Fruit fly (Drosophila melanogaster): ENCODE data around the gene CG2260.

The CG2260 gene

dm6 chrX:8143537-8143936 is 22.6 kb upstream of the CG2260 start, which contains the start of gene CG17982 (continued):
- TF ChIP-seq kni (GFP tag; optimal IDR thresholded peaks at IDR 0.05) = peak; percentile 75
- peak; percentile 84 for TF ChIP-seq az2 (GFP tag; optimal IDR thresholded peaks at IDR 0.05)
- no peak for TF ChIP-seq zen2 (GFP tag; IDR thresholded peaks at IDR 0.05; ENCODE audit: partially characterized antibody)
- TF ChIP-seq CG7786 (GFP tag; optimal IDR thresholded peaks at IDR 0.05) = peak; percentile 87
- TF ChIP-seq CG16863 (GFP tag; optimal IDR thresholded peaks at IDR 0.05) = peak; percentile 80
- TF ChIP-seq mam (GFP tag; optimal IDR thresholded peaks at IDR 0.05) = peak; percentile 90
- peak; percentile 70 for TF ChIP-seq CG7987 (GFP tag; optimal IDR thresholded peaks at IDR 0.05)
- no peak for TF ChIP-seq ftz-f1 (GFP tag; optimal IDR thresholded peaks at IDR 0.05)
- TF ChIP-seq HHEX (GFP tag; optimal IDR thresholded peaks at IDR 0.05) = peak; percentile 76
- peak; percentile 88 for TF ChIP-seq Xbp1 (GFP tag; optimal IDR thresholded peaks at IDR 0.05)
- TF ChIP-seq vfl (GFP tag; optimal IDR thresholded peaks at IDR 0.05) = peak; percentile 80
- peak; percentile 32 for TF ChIP-seq Usf (GFP tag; optimal IDR thresholded peaks at IDR 0.05)
- TF ChIP-seq Blimp-1 (GFP tag; optimal IDR thresholded peaks at IDR 0.05) = no peak
- TF ChIP-seq CkIIα-i1 (GFP tag; IDR thresholded peaks at IDR 0.05) = no peak
- TF ChIP-seq CG8281 (tag; optimal IDR thresholded peaks at IDR 0.05) = peak; percentile 71
- peak; percentile 40 for TF ChIP-seq ash1 (GFP tag; optimal IDR thresholded peaks at IDR 0.05)
- TF ChIP-seq CG18599 (GFP tag; optimal IDR thresholded peaks at IDR 0.05) = peak; percentile 87
- TF ChIP-seq CG34376 (GFP tag; optimal IDR thresholded peaks at IDR 0.05) = peak; percentile 79
- no peak for TF ChIP-seq CG4360 (GFP tag; IDR thresholded peaks at IDR 0.05)
- no peak for TF ChIP-seq vnd (GFP tag; IDR thresholded peaks at IDR 0.05; ENCODE audit: partially characterized antibody)
- peak; percentile 80 for TF ChIP-seq wdn (GFP tag; IDR thresholded peaks at IDR 0.05)
- TF ChIP-seq CG14667 (GFP tag; IDR thresholded peaks at IDR 0.05) = peak; percentile 44
- no peak for TF ChIP-seq CG2129 (GFP tag; IDR thresholded peaks at IDR 0.05; ENCODE audit: partially characterized antibody)
- no peak for TF ChIP-seq grn (GFP tag; optimal IDR thresholded peaks at IDR 0.05)
- peak; percentile 98 for TF ChIP-seq Med (GFP tag)
- no peak for TF ChIP-seq CG9797 (GFP tag; optimal IDR thresholded peaks at IDR 0.05)
- TF ChIP-seq HLH4C (GFP tag; IDR thresholded peaks at IDR 0.05; ENCODE audit: partially characterized antibody) = no peak
- peak; percentile 89 for TF ChIP-seq CG15269 (tag; optimal IDR thresholded peaks at IDR 0.05)
- TF ChIP-seq onecut (GFP tag; IDR thresholded peaks at IDR 0.05) = peak; percentile 65
- TF ChIP-seq CG14014 (GFP tag; IDR thresholded peaks at IDR 0.05) = peak; percentile 84
- TF ChIP-seq YL-1 (GFP tag; optimal IDR thresholded peaks at IDR 0.05) = peak; percentile 79
- peak; percentile 80 for TF ChIP-seq dmrt11E (tag; optimal IDR thresholded peaks at IDR 0.05)
- no peak for TF ChIP-seq sna (GFP tag; IDR thresholded peaks at IDR 0.05; ENCODE audit: partially characterized antibody)
- peak; percentile 62 for TF ChIP-seq sd (tag; optimal IDR thresholded peaks at IDR 0.05)
- TF ChIP-seq CG3726 (GFP tag; IDR thresholded peaks at IDR 0.05) = peak; percentile 68; the same call in 1 of the 3 replicates
- TF ChIP-seq CG14441 (GFP tag; IDR thresholded peaks at IDR 0.05) = peak; percentile 80
- TF ChIP-seq CG5180 (GFP tag; optimal IDR thresholded peaks at IDR 0.05) = peak; percentile 46
- TF ChIP-seq wek (GFP tag; optimal IDR thresholded peaks at IDR 0.05) = peak; percentile 35
- no peak for TF ChIP-seq tna (GFP tag; IDR thresholded peaks at IDR 0.05; ENCODE audit: partially characterized antibody)
- TF ChIP-seq CG16815 (GFP tag; optimal IDR thresholded peaks at IDR 0.05) = peak; percentile 47
- 0 out of 2 replicates have a peak, but pooled peaks have one; percentile 27 for TF ChIP-seq bowl (GFP tag; IDR thresholded peaks at IDR 0.05)
- peak; percentile 59; the same call in 1 of the 2 replicates for TF ChIP-seq CG5953 (GFP tag; IDR thresholded peaks at IDR 0.05)
- TF ChIP-seq row (GFP tag; IDR thresholded peaks at IDR 0.05) = peak; percentile 90
- TF ChIP-seq CG2678 (tag; optimal IDR thresholded peaks at IDR 0.05) = peak; percentile 90
- TF ChIP-seq Fer3 (tag; optimal IDR thresholded peaks at IDR 0.05) = peak; percentile 88
- peak; percentile 77 for TF ChIP-seq CG8944 (GFP tag; optimal IDR thresholded peaks at IDR 0.05)
- no peak for TF ChIP-seq z (GFP tag; IDR thresholded peaks at IDR 0.05)
- TF ChIP-seq CG10543 (GFP tag; optimal IDR thresholded peaks at IDR 0.05) = peak; percentile 90
- no peak; the same call in 1 of the 2 replicates for TF ChIP-seq amos (GFP tag; IDR thresholded peaks at IDR 0.05; ENCODE audit: partially characterized antibody)
- peak; percentile 64 for TF ChIP-seq trem (tag; optimal IDR thresholded peaks at IDR 0.05)

Data from whole organism, embryonic.